Worm (Caenorhabditis elegans) whole organism, L1 larva: ENCODE measurements around the gene C45G9.4.

Source experiments
- C34B4.2 ChIP-seq: sonication (generic microtip); optimal IDR thresholded peaks from 2 replicates; lab custom pipeline; 2017; ENCODE audit warnings: mild to moderate bottlenecking, missing genetic modification characterization, missing compliant biosample characterization
- F16B12.6 ChIP-seq: fragments of 150-350 bp; optimal IDR thresholded peaks from 2 replicates; lab custom pipeline; 2014; ENCODE audit warnings: missing biosample characterization, missing genetic modification characterization
- Y116A8C.19 ChIP-seq: sonication (generic microtip); optimal IDR thresholded peaks from 2 replicates; lab custom pipeline; 2016; ENCODE audit warnings: missing compliant biosample characterization, missing genetic modification characterization, borderline replicate concordance
- alr-1 ChIP-seq: fragments of 200-800 bp; sonication (Bioruptor generic); optimal IDR thresholded peaks from 2 replicates; lab custom pipeline; 2018; ENCODE audit warnings: borderline replicate concordance, mild to moderate bottlenecking, missing genetic modification characterization, missing compliant biosample characterization
- blmp-1 ChIP-seq: fragments of 150-350 bp; optimal IDR thresholded peaks from 2 replicates; lab custom pipeline; 2014; ENCODE audit warnings: missing biosample characterization, missing genetic modification characterization
- ceh-90 ChIP-seq: sonication (generic microtip); optimal IDR thresholded peaks from 2 replicates; lab custom pipeline; 2016; ENCODE audit warnings: missing genetic modification characterization, missing compliant biosample characterization
- ces-1 ChIP-seq: fragments of 150-350 bp; optimal IDR thresholded peaks from 2 replicates; lab custom pipeline; 2014; ENCODE audit warnings: missing biosample characterization, missing genetic modification reagents, missing genetic modification characterization
- egl-27 ChIP-seq, 2 experiments: fragments of 150-350 bp in 1 of 2; sonication (generic microtip); optimal IDR thresholded peaks; 3 replicates each; lab custom pipeline; 2017 to 2018; ENCODE audit warnings: missing biosample characterization in 2 of 2, missing genetic modification characterization in 2 of 2, missing genetic modification reagents in 2 of 2
- elt-2 ChIP-seq: sonication (generic microtip); optimal IDR thresholded peaks from 2 replicates; lab custom pipeline; 2016; ENCODE audit warnings: missing genetic modification characterization, mild to moderate bottlenecking, inconsistent platforms, missing compliant biosample characterization, missing genetic modification reagents
- elt-3 ChIP-seq, 6 experiments: fragments of 150-350 bp in 1 of 6; sonication (generic microtip); optimal IDR thresholded peaks; 2 replicates each; lab custom pipeline; 2017 to 2018; ENCODE audit warnings: missing biosample characterization in 6 of 6, missing genetic modification characterization in 6 of 6, inconsistent platforms in 1 of 6
- fos-1 ChIP-seq: fragments of 150-350 bp; optimal IDR thresholded peaks from 2 replicates; lab custom pipeline; 2014; ENCODE audit warnings: missing biosample characterization, missing genetic modification characterization
- hpl-2 ChIP-seq: fragments of 150-350 bp; optimal IDR thresholded peaks from 2 replicates; lab custom pipeline; 2014; ENCODE audit warnings: missing biosample characterization, missing genetic modification reagents, missing genetic modification characterization
- jun-1 ChIP-seq: fragments of 150-350 bp; optimal IDR thresholded peaks from 2 replicates; lab custom pipeline; 2014; ENCODE audit warnings: missing biosample characterization, missing genetic modification reagents, missing genetic modification characterization
- lin-13 ChIP-seq: fragments of 150-350 bp; optimal IDR thresholded peaks from 2 replicates; lab custom pipeline; 2014; ENCODE audit warnings: missing biosample characterization, missing genetic modification reagents, missing genetic modification characterization
- lin-14 ChIP-seq: fragments of 200-800 bp; sonication (Bioruptor generic); optimal IDR thresholded peaks from 2 replicates; lab custom pipeline; 2018; ENCODE audit warnings: mild to moderate bottlenecking, missing genetic modification characterization, moderate library complexity, missing compliant biosample characterization
- lin-15B ChIP-seq: fragments of 150-350 bp; sonication (generic microtip); optimal IDR thresholded peaks from 3 replicates; lab custom pipeline; 2014; ENCODE audit warnings: missing biosample characterization, missing genetic modification characterization
- lir-3 ChIP-seq: sonication (generic microtip); optimal IDR thresholded peaks from 2 replicates; lab custom pipeline; 2016; ENCODE audit warnings: mild to moderate bottlenecking, missing genetic modification characterization, moderate library complexity, missing compliant biosample characterization; ENCODE audit not compliant: poor library complexity
- lsy-2 ChIP-seq, 2 experiments: fragments of 150-350 bp; optimal IDR thresholded peaks; 2 replicates each; lab custom pipeline; 2014; ENCODE audit warnings: missing biosample characterization in 2 of 2, missing genetic modification characterization in 2 of 2
- mdl-1 ChIP-seq, 2 experiments: fragments of 150-350 bp; optimal IDR thresholded peaks; 2 replicates each; lab custom pipeline; 2014 to 2017; ENCODE audit warnings: missing biosample characterization in 2 of 2, missing genetic modification characterization in 2 of 2, inconsistent platforms in 1 of 2
- mep-1 ChIP-seq: fragments of 150-350 bp; optimal IDR thresholded peaks from 2 replicates; lab custom pipeline; 2014; ENCODE audit warnings: missing biosample characterization, missing genetic modification characterization
- nhr-11 ChIP-seq: fragments of 150-350 bp; optimal IDR thresholded peaks from 2 replicates; lab custom pipeline; 2014; ENCODE audit warnings: missing biosample characterization, missing genetic modification characterization
- nhr-12 ChIP-seq: sonication (generic microtip); optimal IDR thresholded peaks from 2 replicates; lab custom pipeline; 2017; ENCODE audit warnings: missing biosample characterization, missing genetic modification characterization
- nhr-19 ChIP-seq: fragments of 200-800 bp; sonication (Bioruptor generic); conservative IDR thresholded peaks from 2 replicates; pipeline ENCODE4 v1.3.6; 2022; ENCODE audit warnings: missing genetic modification characterization, missing compliant biosample characterization
- nhr-20 ChIP-seq: sonication (generic microtip); optimal IDR thresholded peaks from 2 replicates; lab custom pipeline; 2016; ENCODE audit warnings: mild to moderate bottlenecking, missing genetic modification characterization, missing compliant biosample characterization
- nhr-237 ChIP-seq: fragments of 150-350 bp; optimal IDR thresholded peaks from 2 replicates; lab custom pipeline; 2014; ENCODE audit warnings: missing biosample characterization, missing genetic modification characterization
- nhr-28 ChIP-seq: fragments of 150-350 bp; optimal IDR thresholded peaks from 2 replicates; lab custom pipeline; 2014; ENCODE audit warnings: missing biosample characterization, missing genetic modification characterization
- nhr-71 ChIP-seq: sonication (generic microtip); optimal IDR thresholded peaks from 2 replicates; lab custom pipeline; 2016; ENCODE audit warnings: mild to moderate bottlenecking, missing genetic modification characterization, moderate library complexity, missing compliant biosample characterization
- nhr-76 ChIP-seq: sonication (generic microtip); optimal IDR thresholded peaks from 2 replicates; lab custom pipeline; 2017; ENCODE audit warnings: missing biosample characterization, missing genetic modification characterization
- nhr-84 ChIP-seq: sonication (generic microtip); optimal IDR thresholded peaks from 2 replicates; lab custom pipeline; 2017; ENCODE audit warnings: missing biosample characterization, missing genetic modification characterization
- nhr-85 ChIP-seq: sonication (generic microtip); peaks from one replicate; lab custom pipeline; 2016; ENCODE audit warnings: missing genetic modification characterization, inconsistent platforms, missing compliant biosample characterization
- pax-3 ChIP-seq: fragments of 200-800 bp; sonication (Bioruptor generic); optimal IDR thresholded peaks from 2 replicates; lab custom pipeline; 2018; ENCODE audit warnings: mild to moderate bottlenecking, missing genetic modification characterization, moderate library complexity, missing compliant biosample characterization
- pqm-1 ChIP-seq: sonication (generic microtip); optimal IDR thresholded peaks from 3 replicates; lab custom pipeline; 2017; ENCODE audit warnings: missing biosample characterization, missing genetic modification characterization
- skn-1 ChIP-seq: fragments of 150-350 bp; optimal IDR thresholded peaks from 2 replicates; lab custom pipeline; 2014; ENCODE audit warnings: missing biosample characterization, missing genetic modification characterization
- snu-23 ChIP-seq: sonication (generic microtip); optimal IDR thresholded peaks from 2 replicates; lab custom pipeline; 2016; ENCODE audit warnings: missing genetic modification characterization, missing compliant biosample characterization
- tbx-2 ChIP-seq: sonication (generic microtip); optimal IDR thresholded peaks from 2 replicates; lab custom pipeline; 2016; ENCODE audit warnings: missing genetic modification characterization, missing compliant biosample characterization
- tlp-1 ChIP-seq: fragments of 150-350 bp; optimal IDR thresholded peaks from 2 replicates; lab custom pipeline; 2014; ENCODE audit warnings: missing biosample characterization, missing genetic modification characterization
- unc-130 ChIP-seq: fragments of 150-350 bp; optimal IDR thresholded peaks from 2 replicates; lab custom pipeline; 2017; ENCODE audit warnings: missing biosample characterization, missing genetic modification characterization, inconsistent platforms
- unc-62 ChIP-seq: fragments of 150-350 bp; optimal IDR thresholded peaks from 2 replicates; lab custom pipeline; 2014; ENCODE audit warnings: missing biosample characterization, missing genetic modification reagents, missing genetic modification characterization
- unc-98 ChIP-seq: fragments of 200-800 bp; sonication (Bioruptor generic); IDR thresholded peaks from 2 replicates; pipeline ENCODE4 v1.3.6; 2022; ENCODE audit warnings: missing genetic modification characterization, missing compliant biosample characterization
- vab-15 ChIP-seq: sonication (generic microtip); optimal IDR thresholded peaks from 2 replicates; lab custom pipeline; 2017; ENCODE audit warnings: missing genotype, mild to moderate bottlenecking, missing genetic modification characterization, missing compliant biosample characterization
- zip-4 ChIP-seq: fragments of 200-800 bp; sonication (Bioruptor generic); optimal IDR thresholded peaks from 2 replicates; lab custom pipeline; 2018; ENCODE audit warnings: mild to moderate bottlenecking, missing genetic modification characterization, moderate library complexity, missing compliant biosample characterization
- ztf-11 ChIP-seq, 2 experiments: sonication (generic microtip); optimal IDR thresholded peaks; 2 replicates each; lab custom pipeline; 2016 to 2017; ENCODE audit warnings: missing genetic modification characterization in 2 of 2, missing biosample characterization in 1 of 2, missing compliant biosample characterization in 1 of 2

C45G9.4 gene

DNA sequence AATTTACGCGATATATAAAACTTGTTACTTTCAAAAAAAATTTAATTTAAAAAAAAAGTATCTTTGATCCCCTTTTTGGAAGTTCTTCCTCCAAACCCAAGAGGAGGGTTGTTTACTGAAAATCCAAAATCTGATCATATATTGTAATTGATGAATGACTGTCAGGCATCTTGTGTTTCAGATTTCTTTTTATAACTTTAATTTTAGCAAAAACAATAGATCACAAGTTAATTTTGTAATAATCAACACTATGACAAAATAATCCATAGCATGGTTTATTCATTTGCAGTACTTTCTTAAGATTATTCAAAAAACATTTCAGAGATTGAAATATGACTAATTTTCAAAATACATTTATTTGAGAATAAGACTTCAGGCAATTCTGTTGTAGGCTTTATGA, 29.8 kb downstream of the C45G9.4 start:
- TF ChIP-seq nhr-76 (tag; lab: Kevin White, UChicago) = no peak
- TF ChIP-seq nhr-28 = no peak
- no peak for TF ChIP-seq jun-1 (tag; lab: Kevin White, UChicago)
- no peak for TF ChIP-seq ztf-11 (tag; optimal IDR thresholded peaks at IDR 0.05; lab: Kevin White, UChicago)
- TF ChIP-seq pax-3 (tag; lab: Kevin White, UChicago) = no peak
- TF ChIP-seq unc-62 (GFP tag; lab: Kevin White, UChicago) = no peak
- TF ChIP-seq egl-27 (tag; optimal IDR thresholded peaks at IDR 0.05; lab: Kevin White, UChicago) = no peak
- no peak for TF ChIP-seq nhr-237 (tag; lab: Kevin White, UChicago)
- TF ChIP-seq mep-1 (tag; lab: Kevin White, UChicago) = no peak
- TF ChIP-seq nhr-71 (tag; lab: Kevin White, UChicago) = no peak

DNA sequence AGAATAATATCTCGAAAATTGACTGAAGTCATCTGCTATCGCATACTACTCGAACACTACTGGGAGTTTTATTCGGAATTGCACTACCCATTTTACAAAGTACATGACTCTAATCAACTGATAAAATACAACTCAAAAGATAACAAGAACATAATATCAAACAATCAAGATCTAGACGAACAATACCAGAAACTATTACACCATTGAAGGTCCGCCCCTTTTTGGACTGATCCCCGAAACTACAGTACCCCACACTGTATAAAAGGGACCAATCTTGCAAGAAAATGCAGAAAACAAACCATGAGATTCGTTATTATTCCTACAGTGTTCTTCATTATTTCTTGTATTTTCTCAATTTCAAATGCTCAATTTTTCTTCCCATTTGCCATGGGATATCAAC, 32.0 kb downstream of the C45G9.4 start, which contains the start of gene F54D8.10:
Gene F54D8.10, plus strand, starts transcription at position 301 of the 400 bp plus-strand sequence.
- TF ChIP-seq skn-1 (tag; lab: Kevin White, UChicago) = no peak
- TF ChIP-seq ceh-90 (tag; lab: Kevin White, UChicago) = no peak
- TF ChIP-seq unc-130 (tag; lab: Kevin White, UChicago) = no peak
- no peak for TF ChIP-seq F16B12.6 (tag; lab: Kevin White, UChicago)
- no peak for TF ChIP-seq lin-13 (GFP tag; lab: Kevin White, UChicago)
- TF ChIP-seq alr-1 (tag; lab: Kevin White, UChicago) = no peak
- TF ChIP-seq lsy-2 (tag; optimal IDR thresholded peaks at IDR 0.05; lab: Kevin White, UChicago) = no peak
- no peak for TF ChIP-seq Y116A8C.19
- TF ChIP-seq zip-4 (GFP tag; lab: Kevin White, UChicago) = no peak
- TF ChIP-seq nhr-76 (tag; lab: Kevin White, UChicago) = no peak
- TF ChIP-seq nhr-85 = no peak
- no peak for TF ChIP-seq nhr-12 (tag; lab: Kevin White, UChicago)

DNA sequence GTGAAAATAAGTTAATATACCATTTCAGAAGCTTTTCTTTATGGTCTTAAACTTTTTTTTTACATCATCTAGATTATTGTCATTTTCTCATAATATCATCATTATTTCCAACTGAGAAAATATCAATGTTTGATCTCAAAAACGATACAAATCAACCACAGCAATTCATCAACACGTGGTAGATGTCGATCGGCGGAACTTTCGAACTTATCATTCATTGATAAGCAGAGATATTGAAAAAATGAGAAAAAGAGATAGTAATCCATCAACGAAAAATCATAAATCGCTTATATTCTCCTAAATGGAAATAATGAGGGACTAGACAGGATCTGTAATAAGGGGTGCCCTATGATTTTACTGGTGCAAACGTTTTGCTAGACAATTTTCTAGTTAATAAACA, 34.2 kb downstream of the C45G9.4 start:
- TF ChIP-seq lin-15B (tag; lab: Kevin White, UChicago) (no peak), nhr-71 (tag; lab: Kevin White, UChicago) (peak; percentile 43), lin-14 (GFP tag; lab: Kevin White, UChicago) (peak; percentile 29), elt-3 (tag; optimal IDR thresholded peaks at IDR 0.05; lab: Kevin White, UChicago) (peak in 5 of 6 experiments; percentile 55 to 87 (median 82)), nhr-19 (peak; percentile 30), tbx-2 (tag; lab: Kevin White, UChicago) (peak; percentile 10), unc-130 (tag; lab: Kevin White, UChicago) (no peak), snu-23 (GFP tag; lab: Kevin White, UChicago) (peak; percentile 13), nhr-85 (peak; percentile 60), nhr-20 (tag; lab: Kevin White, UChicago) (peak; percentile 67), lir-3 (tag; lab: Kevin White, UChicago) (no peak), blmp-1 (tag; lab: Kevin White, UChicago) (peak; percentile 84)
- TF ChIP-seq, all 84 proteins: peak for 9

DNA sequence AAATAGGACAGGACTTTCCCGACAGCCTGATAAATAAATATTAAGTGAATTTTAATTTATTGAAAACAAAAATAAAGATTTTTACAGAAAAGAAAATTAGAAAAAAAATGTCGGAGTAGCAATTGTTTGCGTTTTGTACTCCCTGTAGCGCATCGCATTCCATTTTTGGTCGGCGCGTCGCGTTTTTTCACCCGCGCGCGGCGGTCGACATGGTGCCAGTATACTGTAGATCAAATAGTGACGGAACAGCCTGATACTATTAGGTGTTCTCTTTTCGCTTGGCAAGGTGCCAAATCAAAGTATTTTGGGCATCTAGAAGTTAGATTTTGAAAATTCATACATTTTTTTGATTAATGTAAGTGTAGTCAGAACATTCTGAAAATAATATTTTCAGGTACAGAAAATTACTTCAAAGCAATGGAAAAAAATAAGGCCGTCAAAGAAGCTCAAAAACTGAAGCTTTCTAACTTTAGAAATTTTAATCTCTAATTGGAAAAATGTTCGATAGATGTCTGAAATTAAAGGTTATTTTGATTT, 36.3 kb downstream of the C45G9.4 start:
- TF ChIP-seq skn-1 (tag; lab: Kevin White, UChicago) = no peak
- no peak for TF ChIP-seq tlp-1 (tag; lab: Kevin White, UChicago)
- no peak for TF ChIP-seq C34B4.2 (tag; lab: Kevin White, UChicago)
- TF ChIP-seq lin-15B (tag; lab: Kevin White, UChicago) = no peak
- TF ChIP-seq hpl-2 (GFP tag; lab: Kevin White, UChicago) = no peak
- no peak for TF ChIP-seq fos-1
- no peak for TF ChIP-seq pqm-1
- no peak for TF ChIP-seq elt-2 (tag; lab: Kevin White, UChicago)
- no peak for TF ChIP-seq ces-1
- TF ChIP-seq mdl-1 (tag; optimal IDR thresholded peaks at IDR 0.05; lab: Kevin White, UChicago) = no peak
- no peak for TF ChIP-seq nhr-11 (tag; lab: Kevin White, UChicago)
- no peak for TF ChIP-seq nhr-84 (tag; lab: Kevin White, UChicago)
- no peak for TF ChIP-seq unc-98
- no peak for TF ChIP-seq vab-15 (tag; lab: Kevin White, UChicago)
